Worm (Caenorhabditis elegans): ENCODE data around the gene smvt-1.

Gene smvt-1

ce11 chrX:2548884-2549283 lies at the start of gene smvt-1:
Gene smvt-1, minus strand, starts transcription at chrX:2548984.
- TF ChIP-seq hlh-17 (GFP tag; optimal IDR thresholded peaks at IDR 0.05; ENCODE audit: borderline replicate concordance), result no peak
- TF ChIP-seq dsc-1 (tag; optimal IDR thresholded peaks at IDR 0.05), result peak; percentile 22

ce11 chrX:2596605-2597004 lies 47.8 kb upstream of the smvt-1 start:
- TF ChIP-seq dsc-1 (tag; optimal IDR thresholded peaks at IDR 0.05) (peak; percentile 98), egl-13 (tag; optimal IDR thresholded peaks at IDR 0.05) (peak; percentile 82), nhr-85 (tag) (no peak), ceh-8 (GFP tag; optimal IDR thresholded peaks at IDR 0.05) (peak; percentile 69), xbp-1 (tag; optimal IDR thresholded peaks at IDR 0.05) (peak; percentile 9), nhr-77 (tag; optimal IDR thresholded peaks at IDR 0.05) (no peak), hpl-2 (GFP tag; optimal IDR thresholded peaks at IDR 0.05) (no peak), ztf-11 (tag; optimal IDR thresholded peaks at IDR 0.05) (no peak), C16A3.4 (tag; optimal IDR thresholded peaks at IDR 0.05) (no peak), hlh-4 (tag; optimal IDR thresholded peaks at IDR 0.05) (peak; percentile 18), swsn-7 (tag; optimal IDR thresholded peaks at IDR 0.05) (peak; percentile 41), lin-13 (GFP tag; optimal IDR thresholded peaks at IDR 0.05) (no peak), ztf-4 (tag; optimal IDR thresholded peaks at IDR 0.05) (no peak), nhr-20 (tag; optimal IDR thresholded peaks at IDR 0.05) (peak; percentile 36), fkh-8 (tag; optimal IDR thresholded peaks at IDR 0.05) (peak; percentile 95), elt-3 (tag; optimal IDR thresholded peaks at IDR 0.05) (no peak), fos-1 (tag; optimal IDR thresholded peaks at IDR 0.05) (peak; percentile 66), lsy-2 (tag; optimal IDR thresholded peaks at IDR 0.05) (peak in 1 of 2 experiments; percentile 22), sox-4 (tag; optimal IDR thresholded peaks at IDR 0.05) (peak; percentile 85), nhr-71 (tag; optimal IDR thresholded peaks at IDR 0.05) (peak; percentile 74), lin-14 (GFP tag; optimal IDR thresholded peaks at IDR 0.05) (peak; percentile 62), unc-86 (tag; optimal IDR thresholded peaks at IDR 0.05) (peak; percentile 10), nhr-47 (tag; optimal IDR thresholded peaks at IDR 0.05) (peak; percentile 79), efl-3 (GFP tag; optimal IDR thresholded peaks at IDR 0.05) (no peak), dpl-1 (GFP tag; optimal IDR thresholded peaks at IDR 0.05) (no peak), grh-1 (GFP tag; IDR thresholded peaks at IDR 0.05) (no peak), isw-1 (GFP tag; IDR thresholded peaks at IDR 0.05) (no peak), snu-23 (GFP tag; optimal IDR thresholded peaks at IDR 0.05) (peak; percentile 10), Y116A8C.19 (tag; optimal IDR thresholded peaks at IDR 0.05; ENCODE audit: borderline replicate concordance) (no peak), pax-3 (tag; optimal IDR thresholded peaks at IDR 0.05) (peak; percentile 79), lin-35 (GFP tag; optimal IDR thresholded peaks at IDR 0.05) (peak in 1 of 2 experiments; percentile 2), fkh-4 (tag; optimal IDR thresholded peaks at IDR 0.05; ENCODE audit: borderline replicate concordance) (peak; percentile 59)

- TF ChIP-seq hlh-17 (GFP tag; optimal IDR thresholded peaks at IDR 0.05; ENCODE audit: borderline replicate concordance) (no peak), efl-1 (optimal IDR thresholded peaks at IDR 0.05) (no peak), efl-1 (GFP tag; optimal IDR thresholded peaks at IDR 0.05 in 1 of 2) (peak in 1 of 2 experiments; percentile 93)
Measured at ce11 chrX:2595757-2596059, 46.9 kb upstream of the smvt-1 start.

ce11 chrX:2595027-2595756 lies 46.4 kb upstream of the smvt-1 start:
- TF ChIP-seq unc-130 (tag; optimal IDR thresholded peaks at IDR 0.05) (peak; percentile 13), elt-3 (tag; optimal IDR thresholded peaks at IDR 0.05) (peak in 2 of 6 experiments; percentile 5 to 8), nhr-71 (tag; optimal IDR thresholded peaks at IDR 0.05) (peak; percentile 68), dsc-1 (tag; optimal IDR thresholded peaks at IDR 0.05) (no peak), fkh-10 (GFP tag; optimal IDR thresholded peaks at IDR 0.05) (peak; percentile 72), pag-3 (tag; optimal IDR thresholded peaks at IDR 0.05; ENCODE audit: borderline replicate concordance, insufficient read depth) (peak; percentile 28), swsn-7 (tag; optimal IDR thresholded peaks at IDR 0.05) (peak; percentile 3), elt-2 (tag; optimal IDR thresholded peaks at IDR 0.05) (no peak), ceh-82 (tag; optimal IDR thresholded peaks at IDR 0.05) (peak in 1 of 3 experiments; percentile 21), zip-4 (GFP tag; optimal IDR thresholded peaks at IDR 0.05) (no peak), rnt-1 (tag; optimal IDR thresholded peaks at IDR 0.05) (peak; percentile 72), nhr-77 (tag; optimal IDR thresholded peaks at IDR 0.05) (no peak), lin-14 (GFP tag; optimal IDR thresholded peaks at IDR 0.05) (peak; percentile 68), nhr-47 (tag; optimal IDR thresholded peaks at IDR 0.05) (peak; percentile 39), snu-23 (GFP tag; optimal IDR thresholded peaks at IDR 0.05) (peak; percentile 32), blmp-1 (tag; optimal IDR thresholded peaks at IDR 0.05) (peak; percentile 71), nhr-85 (tag) (peak; percentile 70), alr-1 (tag; optimal IDR thresholded peaks at IDR 0.05; ENCODE audit: borderline replicate concordance) (no peak), mep-1 (tag; optimal IDR thresholded peaks at IDR 0.05) (peak; percentile 32), efl-1 (optimal IDR thresholded peaks at IDR 0.05) (peak in 1 of 2 experiments; percentile 13), efl-1 (GFP tag; optimal IDR thresholded peaks at IDR 0.05 in 1 of 2) (no peak)

Data from whole organism, L1 larva.